Fruit fly (Drosophila melanogaster) whole organism, embryonic: Measurements from ENCODE around the gene Cpr67Fa1.
A peak's percentile ranks its signal among the peaks of the same experiment; 100 is the strongest.

Source experiments
- Adf1 ChIP-seq: fragments of 200-800 bp; sonication (Bioruptor generic); IDR thresholded peaks from 2 replicates; pipeline ENCODE4 v1.3.6; 2022; ENCODE audit warnings: missing biosample characterization, missing genetic modification characterization
- Bdp1 ChIP-seq: fragments of 200-800 bp; sonication (Bioruptor generic); optimal IDR thresholded peaks from 3 replicates; lab custom pipeline; 2016; ENCODE audit warnings: missing biosample characterization, missing genetic modification characterization
- CG10267 ChIP-seq: fragments of 200-800 bp; sonication (Bioruptor generic); optimal IDR thresholded peaks from 2 replicates; lab custom pipeline; 2018; ENCODE audit warnings: missing biosample characterization, mild to moderate bottlenecking, missing genetic modification characterization, moderate library complexity
- CG10366 ChIP-seq: fragments of 200-800 bp; sonication (Bioruptor generic); IDR thresholded peaks from 2 replicates; pipeline ENCODE4 v1.3.6; 2022; ENCODE audit warnings: missing biosample characterization, missing genetic modification characterization
- CG10565 ChIP-seq: fragments of 200-800 bp; sonication (Bioruptor generic); optimal IDR thresholded peaks from 3 replicates; lab custom pipeline; 2016; ENCODE audit warnings: missing biosample characterization, mild to moderate bottlenecking, missing genetic modification characterization
- CG11247 ChIP-seq: fragments of 200-800 bp; sonication (Bioruptor generic); IDR thresholded peaks from 2 replicates; pipeline ENCODE4 v1.3.6; 2022; ENCODE audit warnings: missing biosample characterization, missing genetic modification characterization
- CG13775 ChIP-seq: fragments of 200-800 bp; sonication (Bioruptor generic); optimal IDR thresholded peaks from 3 replicates; lab custom pipeline; 2017; ENCODE audit warnings: missing biosample characterization, mild to moderate bottlenecking, missing genetic modification characterization
- CG14667 ChIP-seq: fragments of 200-800 bp; sonication (Bioruptor generic); IDR thresholded peaks from 2 replicates; pipeline ENCODE4 v1.3.6; 2022; ENCODE audit warnings: missing biosample characterization, missing genetic modification characterization
- CG1602 ChIP-seq: fragments of 200-800 bp; sonication (Bioruptor generic); optimal IDR thresholded peaks from 3 replicates; lab custom pipeline; 2016; ENCODE audit warnings: missing biosample characterization, missing genetic modification characterization
- CG17328 ChIP-seq: fragments of 200-800 bp; sonication (Bioruptor generic); IDR thresholded peaks from 2 replicates; pipeline ENCODE4 v1.3.6; 2022; ENCODE audit warnings: missing biosample characterization, missing genetic modification characterization
- CG2120 ChIP-seq: fragments of 200-800 bp; sonication (Bioruptor generic); optimal IDR thresholded peaks from 3 replicates; lab custom pipeline; 2016; ENCODE audit warnings: missing biosample characterization, missing genetic modification characterization
- CG2129 ChIP-seq: fragments of 200-800 bp; sonication (Bioruptor generic); IDR thresholded peaks from 2 replicates; pipeline ENCODE4 v1.3.6; 2022; ENCODE audit warnings: missing biosample characterization, missing genetic modification characterization; ENCODE audit not compliant: partially characterized antibody
- CG3065 ChIP-seq: fragments of 200-800 bp; sonication (Bioruptor generic); optimal IDR thresholded peaks from 2 replicates; lab custom pipeline; 2016; ENCODE audit warnings: missing biosample characterization, missing genetic modification characterization
- CG31365 ChIP-seq: fragments of 200-800 bp; sonication (Bioruptor generic); optimal IDR thresholded peaks from 2 replicates; lab custom pipeline; 2018; ENCODE audit warnings: missing biosample characterization, mild to moderate bottlenecking, missing genetic modification characterization
- CG4730 ChIP-seq: fragments of 200-800 bp; sonication (Bioruptor generic); IDR thresholded peaks from 2 replicates; pipeline ENCODE4 v1.3.6; 2022; ENCODE audit warnings: missing biosample characterization, missing genetic modification characterization
- CG6254 ChIP-seq: fragments of 200-800 bp; sonication (Bioruptor generic); optimal IDR thresholded peaks from 3 replicates; lab custom pipeline; 2017; ENCODE audit warnings: mild to moderate bottlenecking, missing biosample characterization, missing genetic modification reagents, missing genetic modification characterization
- CG6765 ChIP-seq: fragments of 200-800 bp; sonication (Bioruptor generic); optimal IDR thresholded peaks from 3 replicates; lab custom pipeline; 2017; ENCODE audit warnings: missing biosample characterization, mild to moderate bottlenecking, missing genetic modification characterization
- CG8089 ChIP-seq: fragments of 200-800 bp; sonication (Bioruptor generic); optimal IDR thresholded peaks from 3 replicates; lab custom pipeline; 2016; ENCODE audit warnings: missing biosample characterization, missing genetic modification characterization
- Camta ChIP-seq: fragments of 200-800 bp; sonication (Bioruptor generic); optimal IDR thresholded peaks from 2 replicates; lab custom pipeline; 2016; ENCODE audit warnings: missing biosample characterization, missing genetic modification characterization
- D ChIP-seq, 2 experiments: fragments of 200-800 bp in 1 of 2; fragments of >200 bp in 1 of 2; sonication (Bioruptor generic) in 1 of 2; optimal IDR thresholded peaks; 2 replicates in 1 of 2; 3 replicates in 1 of 2; lab custom pipeline; 2017; ENCODE audit warnings: mild to moderate bottlenecking in 1 of 2, missing biosample characterization in 1 of 2, missing genetic modification characterization in 1 of 2, missing genetic modification reagents in 1 of 2
- D19B ChIP-seq: fragments of 200-800 bp; sonication (Bioruptor generic); optimal IDR thresholded peaks from 2 replicates; lab custom pipeline; 2017; ENCODE audit warnings: missing biosample characterization, mild to moderate bottlenecking, missing genetic modification characterization
- ERR ChIP-seq: fragments of 200-800 bp; sonication (Bioruptor generic); optimal IDR thresholded peaks from 2 replicates; lab custom pipeline; 2016; ENCODE audit warnings: missing biosample characterization, missing genetic modification characterization
- Fer1 ChIP-seq: fragments of 200-800 bp; sonication (Bioruptor generic); optimal IDR thresholded peaks from 2 replicates; lab custom pipeline; 2017; ENCODE audit warnings: missing biosample characterization, mild to moderate bottlenecking, missing genetic modification characterization
- Gsc ChIP-seq: fragments of 200-800 bp; sonication (Bioruptor generic); IDR thresholded peaks from 2 replicates; pipeline ENCODE4 v1.3.6; 2022; ENCODE audit warnings: missing biosample characterization, missing genetic modification characterization
- HLH4C ChIP-seq: fragments of 200-800 bp; sonication (Bioruptor generic); IDR thresholded peaks from 3 replicates; pipeline ENCODE4 v1.3.6; 2022; ENCODE audit warnings: missing biosample characterization, missing genetic modification characterization; ENCODE audit not compliant: partially characterized antibody
- Hsf ChIP-seq: fragments of 200-800 bp; sonication (Bioruptor generic); optimal IDR thresholded peaks from 3 replicates; lab custom pipeline; 2016; ENCODE audit warnings: missing biosample characterization, missing genetic modification characterization
- Opbp ChIP-seq: fragments of 200-800 bp; sonication (Bioruptor generic); IDR thresholded peaks from 3 replicates; pipeline ENCODE4 v1.3.6; 2022; ENCODE audit warnings: missing biosample characterization, missing genetic modification characterization; ENCODE audit not compliant: partially characterized antibody
- Optix ChIP-seq: fragments of 200-800 bp; sonication (Bioruptor generic); IDR thresholded peaks from 3 replicates; pipeline ENCODE4 v1.3.6; 2022; ENCODE audit warnings: missing biosample characterization, missing genetic modification characterization
- Side ChIP-seq: fragments of 200-800 bp; sonication (Bioruptor generic); optimal IDR thresholded peaks from 2 replicates; lab custom pipeline; 2016; ENCODE audit warnings: missing biosample characterization, missing genetic modification characterization
- Vsx1 ChIP-seq: fragments of 200-800 bp; sonication (Bioruptor generic); optimal IDR thresholded peaks from 2 replicates; lab custom pipeline; 2017; ENCODE audit warnings: missing biosample characterization, mild to moderate bottlenecking, missing genetic modification characterization, missing genetic modification reagents
- ab ChIP-seq: fragments of 200-800 bp; sonication (Bioruptor generic); optimal IDR thresholded peaks from 2 replicates; lab custom pipeline; 2016; ENCODE audit warnings: missing biosample characterization, missing genetic modification characterization
- abd-A ChIP-seq: fragments of 200-800 bp; sonication (Bioruptor generic); optimal IDR thresholded peaks from 3 replicates; lab custom pipeline; 2019; ENCODE audit warnings: missing biosample characterization, mild to moderate bottlenecking, missing genetic modification characterization, moderate library complexity
- ac ChIP-seq: fragments of 200-800 bp; sonication (Bioruptor generic); optimal IDR thresholded peaks from 3 replicates; lab custom pipeline; 2017; ENCODE audit warnings: missing biosample characterization, mild to moderate bottlenecking, missing genetic modification characterization
- amos ChIP-seq: fragments of 200-800 bp; sonication (Bioruptor generic); IDR thresholded peaks from 2 replicates; pipeline ENCODE4 v1.3.6; 2022; ENCODE audit warnings: missing biosample characterization, missing genetic modification characterization; ENCODE audit not compliant: partially characterized antibody
- bigmax ChIP-seq: fragments of 200-800 bp; sonication (Bioruptor generic); optimal IDR thresholded peaks from 2 replicates; lab custom pipeline; 2018; ENCODE audit warnings: missing biosample characterization, mild to moderate bottlenecking, missing genetic modification characterization
- br ChIP-seq: fragments of >200 bp; optimal IDR thresholded peaks from 2 replicates; lab custom pipeline; 2017
- dan ChIP-seq: fragments of 200-800 bp; sonication (Bioruptor generic); IDR thresholded peaks from 2 replicates; pipeline ENCODE4 v1.3.6; 2022; ENCODE audit warnings: missing biosample characterization, missing genetic modification characterization
- dimm ChIP-seq: fragments of 200-800 bp; sonication (Bioruptor generic); IDR thresholded peaks from 2 replicates; pipeline ENCODE4 v1.3.6; 2022; ENCODE audit warnings: missing biosample characterization, missing genetic modification characterization
- exex ChIP-seq: fragments of 200-800 bp; sonication (Bioruptor generic); optimal IDR thresholded peaks from 4 replicates; lab custom pipeline; 2018; ENCODE audit warnings: missing biosample characterization, mild to moderate bottlenecking, missing genetic modification characterization, moderate library complexity
- fd102C ChIP-seq: fragments of 200-800 bp; sonication (Bioruptor generic); optimal IDR thresholded peaks from 2 replicates; lab custom pipeline; 2018; ENCODE audit warnings: missing biosample characterization, mild to moderate bottlenecking, missing genetic modification characterization, moderate library complexity
- ftz-f1 ChIP-seq: fragments of 200-800 bp; sonication (Bioruptor generic); optimal IDR thresholded peaks from 2 replicates; lab custom pipeline; 2016; ENCODE audit warnings: missing biosample characterization, missing genetic modification characterization
- gro ChIP-seq: fragments of 200-800 bp; sonication (Bioruptor generic); optimal IDR thresholded peaks from 2 replicates; lab custom pipeline; 2016; ENCODE audit warnings: missing biosample characterization, missing genetic modification characterization
- gsb ChIP-seq: fragments of 200-800 bp; sonication (Bioruptor generic); IDR thresholded peaks from 2 replicates; pipeline ENCODE4 v1.3.6; 2022; ENCODE audit warnings: missing biosample characterization, missing genetic modification characterization
- ind ChIP-seq: fragments of 200-800 bp; sonication (Bioruptor generic); optimal IDR thresholded peaks from 3 replicates; lab custom pipeline; 2016; ENCODE audit warnings: missing biosample characterization, missing genetic modification characterization
- jing ChIP-seq: fragments of 200-800 bp; sonication (Bioruptor generic); optimal IDR thresholded peaks from 2 replicates; lab custom pipeline; 2018; ENCODE audit warnings: missing biosample characterization, mild to moderate bottlenecking, missing genetic modification characterization
- nmo ChIP-seq: fragments of 200-800 bp; sonication (Bioruptor generic); optimal IDR thresholded peaks from 2 replicates; lab custom pipeline; 2018; ENCODE audit warnings: missing biosample characterization, mild to moderate bottlenecking, missing genetic modification characterization, moderate library complexity
- prd ChIP-seq, 3 experiments: fragments of >200 bp in 2 of 3; fragments of 200-800 bp in 1 of 3; sonication (Bioruptor generic) in 1 of 3; optimal IDR thresholded peaks in 2 of 3; IDR thresholded peaks in 1 of 3; 2 replicates in 2 of 3; 3 replicates in 1 of 3; pipeline versions ENCODE4 v1.3.6 to Lab custom; 2017 to 2022; ENCODE audit warnings: missing biosample characterization in 1 of 3, missing genetic modification characterization in 1 of 3
- scrt ChIP-seq: fragments of 200-800 bp; sonication (Bioruptor generic); optimal IDR thresholded peaks from 2 replicates; lab custom pipeline; 2018; ENCODE audit warnings: missing biosample characterization, mild to moderate bottlenecking, missing genetic modification characterization, moderate library complexity
- tup ChIP-seq: fragments of 200-800 bp; sonication (Bioruptor generic); optimal IDR thresholded peaks from 2 replicates; lab custom pipeline; 2016; ENCODE audit warnings: missing biosample characterization, mild to moderate bottlenecking, missing genetic modification characterization, moderate library complexity
- wdn ChIP-seq: fragments of 200-800 bp; sonication (Bioruptor generic); IDR thresholded peaks from 2 replicates; pipeline ENCODE4 v1.3.6; 2022; ENCODE audit warnings: missing biosample characterization, missing genetic modification characterization

The Cpr67Fa1 gene

DNA sequence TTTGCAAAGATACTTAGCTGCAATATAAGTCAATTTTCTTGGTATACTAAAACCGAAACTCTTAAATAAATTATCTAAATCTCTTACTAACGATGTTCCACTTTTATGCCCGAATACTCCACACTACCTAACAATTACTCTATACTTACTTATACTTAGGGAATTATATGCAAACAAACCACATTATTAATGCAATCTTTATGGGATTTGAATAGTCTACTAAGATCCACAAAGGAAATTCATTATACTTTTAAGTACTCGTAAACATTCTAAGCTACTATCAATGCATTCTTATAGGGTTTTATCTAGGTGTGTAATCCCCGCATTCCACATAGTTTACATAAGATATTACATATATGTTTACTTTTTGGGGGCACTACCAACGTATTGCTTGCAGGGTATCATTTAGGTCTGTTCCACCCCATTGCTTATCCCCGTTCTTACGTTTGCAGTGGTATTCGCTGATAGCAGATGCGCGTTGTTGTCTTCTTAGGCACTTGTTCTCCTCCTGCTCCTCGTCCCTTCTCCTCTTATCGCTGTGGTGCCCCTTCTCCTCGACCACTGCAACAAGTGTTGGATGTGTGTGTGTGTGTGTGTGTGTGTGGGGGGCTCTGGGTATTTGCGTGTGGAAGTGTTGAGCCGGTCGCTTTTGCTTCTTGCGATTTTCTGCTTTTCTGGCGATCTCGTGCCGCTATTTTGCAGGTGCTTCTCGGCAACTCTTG lies 7.9 kb downstream of the Cpr67Fa1 start (continued):
- no peak for TF ChIP-seq CG13775
- no peak for TF ChIP-seq CG6765 (GFP tag; lab: Kevin White, UChicago)
- no peak for TF ChIP-seq ftz-f1
- no peak for TF ChIP-seq HLH4C (GFP tag; lab: Robert Waterston, UW)
- TF ChIP-seq CG31365 (tag; lab: Kevin White, UChicago) = no peak
- TF ChIP-seq dimm (GFP tag; lab: Robert Waterston, UW) = no peak
- no peak for TF ChIP-seq CG1602 (GFP tag; lab: Kevin White, UChicago)
- no peak for TF ChIP-seq Optix (GFP tag; lab: Robert Waterston, UW)
- no peak for TF ChIP-seq amos (GFP tag; lab: Robert Waterston, UW)
- no peak for TF ChIP-seq tup (GFP tag; lab: Kevin White, UChicago)
- no peak for TF ChIP-seq Gsc
- TF ChIP-seq jing (GFP tag; lab: Kevin White, UChicago) = no peak
- TF ChIP-seq ac = no peak
- TF ChIP-seq exex (tag; lab: Kevin White, UChicago) = no peak
- TF ChIP-seq scrt = no peak
- no peak for TF ChIP-seq CG14667 (GFP tag; lab: Robert Waterston, UW)
- no peak for TF ChIP-seq CG2129 (GFP tag; lab: Robert Waterston, UW)
- TF ChIP-seq gro = no peak
- TF ChIP-seq CG6254 (GFP tag; lab: Kevin White, UChicago) = no peak
- TF ChIP-seq bigmax (GFP tag; lab: Kevin White, UChicago) = no peak
- no peak for TF ChIP-seq CG10366 (GFP tag; lab: Robert Waterston, UW)
- no peak for TF ChIP-seq Bdp1 (GFP tag; lab: Kevin White, UChicago)
- no peak for TF ChIP-seq CG17328 (GFP tag; lab: Robert Waterston, UW)
- no peak for TF ChIP-seq fd102C (GFP tag; lab: Kevin White, UChicago)
- TF ChIP-seq wdn (GFP tag; lab: Robert Waterston, UW) = no peak
- no peak for TF ChIP-seq CG8089 (GFP tag; lab: Kevin White, UChicago)
- TF ChIP-seq Hsf (GFP tag; lab: Kevin White, UChicago) = no peak
- peak; percentile 89 for TF ChIP-seq D19B
- TF ChIP-seq abd-A = no peak
- TF ChIP-seq D (optimal IDR thresholded peaks at IDR 0.05; lab: Kevin White, UChicago) = no peak
- no peak for TF ChIP-seq D (GFP tag; optimal IDR thresholded peaks at IDR 0.05; lab: Kevin White, UChicago)
- TF ChIP-seq nmo (GFP tag; lab: Kevin White, UChicago) = no peak
- TF ChIP-seq ERR (GFP tag; lab: Kevin White, UChicago) = no peak
- TF ChIP-seq CG3065 = no peak
- no peak for TF ChIP-seq gsb (GFP tag; lab: Robert Waterston, UW)
- TF ChIP-seq Camta (GFP tag; lab: Kevin White, UChicago) = no peak
- TF ChIP-seq CG2120 (GFP tag; lab: Kevin White, UChicago) = no peak
- no peak for TF ChIP-seq CG10565 (GFP tag; lab: Kevin White, UChicago)
- no peak for TF ChIP-seq ab (GFP tag; lab: Kevin White, UChicago)
- no peak for TF ChIP-seq CG11247
- no peak for TF ChIP-seq CG4730 (GFP tag; lab: Robert Waterston, UW)
- TF ChIP-seq Opbp (GFP tag; lab: Robert Waterston, UW) = no peak
- no peak for TF ChIP-seq CG10267
- TF ChIP-seq Adf1 (GFP tag; lab: Robert Waterston, UW) = 0 out of 2 replicates have a peak, but pooled peaks have one; percentile 23
- no peak for TF ChIP-seq prd (optimal IDR thresholded peaks at IDR 0.05; lab: Kevin White, UChicago)
- TF ChIP-seq prd (GFP tag; IDR thresholded peaks at IDR 0.05; lab: Robert Waterston, UW) = no peak
- no peak for TF ChIP-seq dan
- TF ChIP-seq Side (GFP tag; lab: Kevin White, UChicago) = no peak
- TF ChIP-seq Vsx1 (GFP tag; lab: Kevin White, UChicago) = no peak
- TF ChIP-seq ind (GFP tag; lab: Kevin White, UChicago) = no peak
- TF ChIP-seq br = no peak
- no peak for TF ChIP-seq Fer1
